Fruit fly (Drosophila melanogaster) whole organism, wandering third instar larva: ENCODE measurements around the gene mus81.

Experiments used
- CG32264 ChIP-seq: fragments of 200-800 bp; sonication (Bioruptor generic); optimal IDR thresholded peaks from 2 replicates; lab custom pipeline; 2016; ENCODE audit warnings: missing biosample characterization, missing genetic modification characterization
- Hnf4 ChIP-seq: fragments of 200-800 bp; sonication (Bioruptor generic); optimal IDR thresholded peaks from 2 replicates; lab custom pipeline; 2016; ENCODE audit warnings: missing biosample characterization, mild to moderate bottlenecking, missing genetic modification characterization
- br ChIP-seq: fragments of 200-800 bp; sonication (Bioruptor generic); optimal IDR thresholded peaks from 2 replicates; lab custom pipeline; 2016; ENCODE audit warnings: missing biosample characterization, missing genetic modification characterization
- usp ChIP-seq: fragments of >200 bp; optimal IDR thresholded peaks from 2 replicates; lab custom pipeline; 2017; ENCODE audit warnings: missing biosample characterization, missing genetic modification characterization

DNA sequence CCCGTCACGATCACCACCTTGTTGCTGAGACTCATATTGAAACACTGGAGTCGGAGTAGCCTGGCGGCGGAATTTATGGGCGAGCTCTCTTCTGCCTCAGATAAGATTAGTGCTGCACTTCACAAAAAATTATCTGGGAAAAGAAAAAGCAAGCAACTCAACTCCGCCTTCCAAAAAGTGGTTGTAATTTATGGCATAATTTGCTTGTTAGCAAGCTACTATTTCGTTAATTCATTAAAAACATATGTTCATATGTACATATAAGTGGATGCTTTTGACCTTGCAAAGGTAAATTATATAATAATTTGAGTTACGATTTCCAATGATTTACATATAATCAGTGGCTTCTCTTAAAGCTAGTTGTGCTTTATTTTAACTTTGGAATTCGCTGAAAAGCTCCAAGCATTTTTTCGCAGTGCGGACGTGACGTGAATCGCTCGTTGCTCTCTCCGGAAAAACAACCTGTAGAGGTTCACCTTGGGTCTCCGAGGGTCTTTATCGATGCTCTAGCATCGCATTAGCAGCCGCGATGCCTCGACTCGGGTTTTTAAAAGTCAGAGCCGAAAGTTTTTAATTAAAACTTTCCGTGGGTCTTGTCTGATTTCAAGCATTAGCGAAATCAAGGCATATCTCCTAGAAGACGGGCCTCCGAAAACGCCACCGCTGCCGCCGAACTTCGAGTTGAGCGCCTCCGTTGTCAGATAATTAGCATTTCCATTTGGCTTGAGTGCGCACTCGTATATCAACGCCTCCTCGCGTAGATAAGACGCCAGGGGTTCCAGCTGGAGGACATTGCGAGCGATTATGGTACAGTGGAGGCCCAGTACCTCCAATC, 6.8 kb downstream of the mus81 start, which contains the start of gene CG3699:
- TF ChIP-seq br (GFP tag; lab: Kevin White, UChicago) (peak; percentile 57), Hnf4 (GFP tag; lab: Kevin White, UChicago) (no peak), CG32264 (no peak), usp (GFP tag; lab: Kevin White, UChicago) (no peak)
